Fruit fly (Drosophila melanogaster): ENCODE measurements around the gene nmo.

- no peak for TF ChIP-seq CG8478 (optimal IDR thresholded peaks at IDR 0.05)
- no peak for TF ChIP-seq CTCF (optimal IDR thresholded peaks at IDR 0.05)
Observed at dm6 chr3L:8072720-8073119, 93.9 kb downstream of the nmo start.
